Worm (Caenorhabditis elegans) whole organism, L1 larva: Measurements from ENCODE around the gene F18C5.5.

Source experiments
- C16A3.4 ChIP-seq: fragments of 150-350 bp; optimal IDR thresholded peaks from 2 replicates; lab custom pipeline; 2014; ENCODE audit warnings: missing biosample characterization, missing genetic modification characterization
- ama-1 ChIP-seq: fragments of 150-350 bp; optimal IDR thresholded peaks from 2 replicates; lab custom pipeline; 2014
- blmp-1 ChIP-seq: fragments of 150-350 bp; optimal IDR thresholded peaks from 2 replicates; lab custom pipeline; 2014; ENCODE audit warnings: missing biosample characterization, missing genetic modification characterization
- ceh-63 ChIP-seq: fragments of 200-800 bp; sonication (Bioruptor generic); optimal IDR thresholded peaks from 2 replicates; lab custom pipeline; 2018; ENCODE audit warnings: mild to moderate bottlenecking, missing genetic modification characterization, missing compliant biosample characterization
- ceh-8 ChIP-seq: fragments of 200-800 bp; sonication (Bioruptor generic); optimal IDR thresholded peaks from 2 replicates; lab custom pipeline; 2018; ENCODE audit warnings: mild to moderate bottlenecking, missing genetic modification characterization, moderate library complexity, missing compliant biosample characterization
- dsc-1 ChIP-seq: sonication (generic microtip); optimal IDR thresholded peaks from 2 replicates; lab custom pipeline; 2016; ENCODE audit warnings: mild to moderate bottlenecking, missing genetic modification characterization, missing compliant biosample characterization
- efl-1 ChIP-seq, 4 experiments: fragments of 150-350 bp; optimal IDR thresholded peaks in 3 of 4; peaks in 1 of 4; 1 replicate in 1 of 4; 2 replicates in 3 of 4; lab custom pipeline; 2014; ENCODE audit warnings: missing biosample characterization in 2 of 4, missing genetic modification characterization in 2 of 4, missing genetic modification reagents in 2 of 4
- efl-3 ChIP-seq: fragments of 200-800 bp; sonication (Bioruptor generic); optimal IDR thresholded peaks from 2 replicates; lab custom pipeline; 2018; ENCODE audit warnings: mild to moderate bottlenecking, missing genetic modification characterization, missing compliant biosample characterization
- egl-13 ChIP-seq: sonication (generic microtip); optimal IDR thresholded peaks from 2 replicates; lab custom pipeline; 2016; ENCODE audit warnings: missing genotype, missing genetic modification reagents, missing genetic modification characterization, missing compliant biosample characterization
- egl-27 ChIP-seq, 2 experiments: fragments of 150-350 bp in 1 of 2; sonication (generic microtip); optimal IDR thresholded peaks; 3 replicates each; lab custom pipeline; 2017 to 2018; ENCODE audit warnings: missing biosample characterization in 2 of 2, missing genetic modification characterization in 2 of 2, missing genetic modification reagents in 2 of 2
- elt-3 ChIP-seq, 6 experiments: fragments of 150-350 bp in 1 of 6; sonication (generic microtip); optimal IDR thresholded peaks; 2 replicates each; lab custom pipeline; 2017 to 2018; ENCODE audit warnings: missing biosample characterization in 6 of 6, missing genetic modification characterization in 6 of 6, inconsistent platforms in 1 of 6
- fkh-10 ChIP-seq: sonication (generic microtip); optimal IDR thresholded peaks from 2 replicates; lab custom pipeline; 2017; ENCODE audit warnings: missing biosample characterization, missing genetic modification reagents, missing genetic modification characterization
- fos-1 ChIP-seq: fragments of 150-350 bp; optimal IDR thresholded peaks from 2 replicates; lab custom pipeline; 2014; ENCODE audit warnings: missing biosample characterization, missing genetic modification characterization
- grh-1 ChIP-seq: fragments of 200-800 bp; sonication (Bioruptor generic); IDR thresholded peaks from 2 replicates; pipeline ENCODE4 v1.3.6; 2022; ENCODE audit warnings: missing genetic modification reagents, missing genetic modification characterization, missing compliant biosample characterization
- hlh-4 ChIP-seq: sonication (generic microtip); optimal IDR thresholded peaks from 2 replicates; lab custom pipeline; 2016; ENCODE audit warnings: mild to moderate bottlenecking, missing genetic modification characterization, missing compliant biosample characterization
- irx-1 ChIP-seq: sonication (generic microtip); optimal IDR thresholded peaks from 2 replicates; lab custom pipeline; 2016; ENCODE audit warnings: missing genetic modification characterization, missing compliant biosample characterization
- lin-13 ChIP-seq: fragments of 150-350 bp; optimal IDR thresholded peaks from 2 replicates; lab custom pipeline; 2014; ENCODE audit warnings: missing biosample characterization, missing genetic modification reagents, missing genetic modification characterization
- lin-14 ChIP-seq: fragments of 200-800 bp; sonication (Bioruptor generic); optimal IDR thresholded peaks from 2 replicates; lab custom pipeline; 2018; ENCODE audit warnings: mild to moderate bottlenecking, missing genetic modification characterization, moderate library complexity, missing compliant biosample characterization
- lin-15B ChIP-seq: fragments of 150-350 bp; sonication (generic microtip); optimal IDR thresholded peaks from 3 replicates; lab custom pipeline; 2014; ENCODE audit warnings: missing biosample characterization, missing genetic modification characterization
- lsy-2 ChIP-seq, 2 experiments: fragments of 150-350 bp; optimal IDR thresholded peaks; 2 replicates each; lab custom pipeline; 2014; ENCODE audit warnings: missing biosample characterization in 2 of 2, missing genetic modification characterization in 2 of 2
- mab-9 ChIP-seq: fragments of 200-800 bp; sonication (Bioruptor generic); IDR thresholded peaks from 2 replicates; pipeline ENCODE4 v1.3.6; 2022; ENCODE audit warnings: missing genetic modification reagents, missing genetic modification characterization, missing compliant biosample characterization
- mef-2 ChIP-seq: fragments of 150-350 bp; optimal IDR thresholded peaks from 2 replicates; lab custom pipeline; 2014; ENCODE audit warnings: missing biosample characterization, missing genetic modification characterization
- nhr-11 ChIP-seq: fragments of 150-350 bp; optimal IDR thresholded peaks from 2 replicates; lab custom pipeline; 2014; ENCODE audit warnings: missing biosample characterization, missing genetic modification characterization
- nhr-12 ChIP-seq: sonication (generic microtip); optimal IDR thresholded peaks from 2 replicates; lab custom pipeline; 2017; ENCODE audit warnings: missing biosample characterization, missing genetic modification characterization
- nhr-19 ChIP-seq: fragments of 200-800 bp; sonication (Bioruptor generic); conservative IDR thresholded peaks from 2 replicates; pipeline ENCODE4 v1.3.6; 2022; ENCODE audit warnings: missing genetic modification characterization, missing compliant biosample characterization
- nhr-28 ChIP-seq: fragments of 150-350 bp; optimal IDR thresholded peaks from 2 replicates; lab custom pipeline; 2014; ENCODE audit warnings: missing biosample characterization, missing genetic modification characterization
- nhr-71 ChIP-seq: sonication (generic microtip); optimal IDR thresholded peaks from 2 replicates; lab custom pipeline; 2016; ENCODE audit warnings: mild to moderate bottlenecking, missing genetic modification characterization, moderate library complexity, missing compliant biosample characterization
- nhr-84 ChIP-seq: sonication (generic microtip); optimal IDR thresholded peaks from 2 replicates; lab custom pipeline; 2017; ENCODE audit warnings: missing biosample characterization, missing genetic modification characterization
- nhr-85 ChIP-seq: sonication (generic microtip); peaks from one replicate; lab custom pipeline; 2016; ENCODE audit warnings: missing genetic modification characterization, inconsistent platforms, missing compliant biosample characterization
- nhr-90 ChIP-seq: sonication (generic microtip); optimal IDR thresholded peaks from 2 replicates; lab custom pipeline; 2016; ENCODE audit warnings: mild to moderate bottlenecking, missing genetic modification characterization, missing compliant biosample characterization; ENCODE audit not compliant: poor library complexity
- pag-3 ChIP-seq: sonication (generic microtip); optimal IDR thresholded peaks from 2 replicates; lab custom pipeline; 2017; ENCODE audit warnings: missing genetic modification characterization, mild to moderate bottlenecking, missing compliant biosample characterization, antibody characterized with exemption, borderline replicate concordance; ENCODE audit not compliant: insufficient read depth
- pax-3 ChIP-seq: fragments of 200-800 bp; sonication (Bioruptor generic); optimal IDR thresholded peaks from 2 replicates; lab custom pipeline; 2018; ENCODE audit warnings: mild to moderate bottlenecking, missing genetic modification characterization, moderate library complexity, missing compliant biosample characterization
- pqm-1 ChIP-seq: sonication (generic microtip); optimal IDR thresholded peaks from 3 replicates; lab custom pipeline; 2017; ENCODE audit warnings: missing biosample characterization, missing genetic modification characterization
- snpc-4 ChIP-seq: fragments of 150-350 bp; optimal IDR thresholded peaks from 2 replicates; lab custom pipeline; 2014; ENCODE audit warnings: missing biosample characterization, missing genetic modification characterization
- sup-37 ChIP-seq: fragments of 200-800 bp; sonication (Bioruptor generic); optimal IDR thresholded peaks from 2 replicates; lab custom pipeline; 2018; ENCODE audit warnings: mild to moderate bottlenecking, missing genetic modification characterization, missing compliant biosample characterization
- swsn-7 ChIP-seq: sonication (generic microtip); optimal IDR thresholded peaks from 2 replicates; lab custom pipeline; 2016; ENCODE audit warnings: missing genetic modification characterization, missing compliant biosample characterization
- unc-30 ChIP-seq: sonication (generic microtip); optimal IDR thresholded peaks from 2 replicates; lab custom pipeline; 2017; ENCODE audit warnings: missing biosample characterization, missing genetic modification characterization
- unc-86 ChIP-seq: sonication (generic microtip); optimal IDR thresholded peaks from 2 replicates; lab custom pipeline; 2016; ENCODE audit warnings: missing genetic modification characterization, missing compliant biosample characterization
- unc-98 ChIP-seq: fragments of 200-800 bp; sonication (Bioruptor generic); IDR thresholded peaks from 2 replicates; pipeline ENCODE4 v1.3.6; 2022; ENCODE audit warnings: missing genetic modification characterization, missing compliant biosample characterization
- xbp-1 ChIP-seq: sonication (generic microtip); optimal IDR thresholded peaks from 2 replicates; lab custom pipeline; 2016; ENCODE audit warnings: missing genetic modification characterization, missing compliant biosample characterization
- zag-1 ChIP-seq: fragments of 150-350 bp; optimal IDR thresholded peaks from 2 replicates; lab custom pipeline; 2014; ENCODE audit warnings: missing biosample characterization, missing genetic modification characterization
- ztf-11 ChIP-seq, 2 experiments: sonication (generic microtip); optimal IDR thresholded peaks; 2 replicates each; lab custom pipeline; 2016 to 2017; ENCODE audit warnings: missing genetic modification characterization in 2 of 2, missing biosample characterization in 1 of 2, missing compliant biosample characterization in 1 of 2
- ztf-4 ChIP-seq: fragments of 150-350 bp; optimal IDR thresholded peaks from 2 replicates; lab custom pipeline; 2014; ENCODE audit warnings: missing biosample characterization, missing genetic modification characterization

The F18C5.5 gene

DNA sequence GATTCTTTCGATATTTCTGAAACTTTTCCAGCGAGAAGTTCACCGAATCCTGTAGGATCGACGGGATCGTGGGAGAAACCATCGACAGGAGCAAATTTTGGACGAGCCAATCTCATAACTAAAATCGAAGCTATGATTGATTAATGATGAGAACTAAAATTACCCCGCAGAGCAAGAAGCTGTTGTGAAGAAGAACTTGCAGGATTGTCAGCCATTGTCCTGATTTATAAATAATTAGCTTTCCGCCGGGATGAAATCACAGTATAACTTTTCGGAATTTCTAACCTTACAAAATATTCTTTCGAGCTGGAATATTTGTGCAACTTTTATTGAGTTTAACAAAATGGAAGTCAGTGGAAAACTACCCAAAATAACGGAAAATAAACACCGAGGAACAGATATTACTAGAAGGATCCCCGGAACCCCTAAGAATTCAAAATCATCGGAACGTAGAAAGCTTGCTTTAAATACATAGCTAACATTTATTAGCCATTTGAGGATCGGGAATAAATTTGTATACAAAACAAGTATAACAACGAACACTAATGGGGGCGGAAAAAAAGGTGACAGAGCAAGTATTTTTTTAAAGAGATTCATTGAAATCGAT, 20.8 kb upstream of the F18C5.5 start, which contains the start of gene C56C10.7 (continued):
- TF ChIP-seq swsn-7 (tag; lab: Kevin White, UChicago) (no peak), fkh-10 (no peak), nhr-28 (tag; lab: Kevin White, UChicago) (no peak), nhr-12 (tag; lab: Kevin White, UChicago) (no peak), efl-3 (GFP tag; lab: Kevin White, UChicago) (no peak), unc-98 (GFP tag; lab: Robert Waterston, UW) (no peak), egl-27 (tag; optimal IDR thresholded peaks at IDR 0.05; lab: Kevin White, UChicago) (no peak)

DNA sequence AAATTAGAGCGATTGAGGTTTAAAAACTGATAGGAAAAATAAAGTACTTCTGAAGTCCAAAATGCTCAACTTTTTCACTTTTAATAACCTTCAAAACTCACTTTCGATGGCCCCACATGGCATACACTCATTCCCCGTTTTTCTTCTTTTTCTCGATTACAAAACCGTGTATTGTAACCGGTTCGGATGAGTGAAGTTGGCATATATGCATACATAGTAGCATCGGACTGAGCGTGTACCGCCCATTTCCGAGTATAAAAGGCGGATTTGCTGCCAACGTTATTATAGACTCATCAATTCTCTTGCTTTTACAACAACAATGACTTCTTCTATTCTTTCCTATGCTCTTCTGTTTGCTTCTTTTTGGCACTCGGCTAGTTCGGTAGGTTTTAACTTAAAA, 16.2 kb upstream of the F18C5.5 start, which contains the start of gene C56C10.4:
C56C10.4 (plus strand) TSS at position 301 of the 400 bp plus-strand sequence.
- no peak for TF ChIP-seq hlh-4 (tag; lab: Kevin White, UChicago)
- no peak for TF ChIP-seq ceh-63 (GFP tag; lab: Kevin White, UChicago)
- TF ChIP-seq ceh-8 = no peak
- TF ChIP-seq pag-3 (tag; lab: Kevin White, UChicago) = no peak
- TF ChIP-seq nhr-84 (tag; lab: Kevin White, UChicago) = no peak
- no peak for TF ChIP-seq unc-86 (tag; lab: Kevin White, UChicago)
- no peak for TF ChIP-seq pax-3 (tag; lab: Kevin White, UChicago)
- TF ChIP-seq grh-1 = no peak
- TF ChIP-seq ztf-11 (tag; optimal IDR thresholded peaks at IDR 0.05; lab: Kevin White, UChicago) = no peak
- no peak for TF ChIP-seq irx-1 (tag; lab: Kevin White, UChicago)
- no peak for TF ChIP-seq dsc-1 (tag; lab: Kevin White, UChicago)
- TF ChIP-seq elt-3 (tag; optimal IDR thresholded peaks at IDR 0.05; lab: Kevin White, UChicago) = no peak
- no peak for TF ChIP-seq zag-1
- TF ChIP-seq nhr-11 (tag; lab: Kevin White, UChicago) = no peak

DNA sequence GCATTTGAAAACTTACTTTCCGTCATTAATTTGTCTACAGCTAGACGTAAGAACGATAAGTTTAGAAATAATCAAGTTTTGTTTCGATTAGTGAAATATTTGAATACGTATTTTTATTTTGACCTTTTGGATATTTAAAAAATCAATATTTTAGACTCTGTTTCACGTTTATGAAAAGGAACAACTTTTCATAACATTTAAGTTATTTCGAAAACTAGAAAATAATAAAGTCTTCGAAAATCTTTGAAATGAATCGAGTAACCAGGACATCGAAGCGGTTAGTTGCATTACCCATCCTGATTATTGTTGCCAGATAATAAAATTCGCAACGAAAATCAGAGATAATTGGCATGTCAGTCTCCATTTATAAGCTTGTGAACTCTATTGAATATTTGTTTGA, 14.7 kb upstream of the F18C5.5 start, which contains the start of gene C56C10.6:
C56C10.6 (minus strand) TSS at position 101 of the 400 bp plus-strand sequence.
- TF ChIP-seq lin-13 (GFP tag; lab: Kevin White, UChicago) (no peak), unc-86 (tag; lab: Kevin White, UChicago) (no peak), efl-1 (optimal IDR thresholded peaks at IDR 0.05; lab: Kevin White, UChicago) (no peak), efl-1 (GFP tag; optimal IDR thresholded peaks at IDR 0.05 in 1 of 2; lab: Kevin White, UChicago) (peak in 1 of 2 experiments; percentile 28)

DNA sequence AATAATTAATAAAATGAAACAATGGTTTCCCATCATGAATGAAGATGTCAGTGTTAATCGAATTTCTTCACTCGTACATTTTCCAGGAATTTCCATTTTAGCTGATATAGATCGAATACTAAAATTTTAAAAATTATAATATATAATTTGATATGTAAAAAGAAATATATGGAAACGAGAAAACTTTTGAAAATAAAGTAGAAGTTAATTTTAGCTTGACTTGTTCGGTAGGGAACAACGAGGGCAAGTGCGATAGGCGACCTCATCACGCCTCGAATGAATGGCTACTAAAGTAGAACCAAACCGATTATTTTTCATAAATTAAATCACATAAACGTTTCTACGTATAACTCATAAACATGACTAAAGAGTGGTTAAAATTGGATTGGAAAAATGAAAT, 11.8 kb upstream of the F18C5.5 start, which contains the start of gene sra-31:
sra-31 (minus strand) TSS at position 101 of the 400 bp plus-strand sequence.
- TF ChIP-seq lin-15B (tag; lab: Kevin White, UChicago) (no peak), pqm-1 (tag; lab: Kevin White, UChicago) (no peak), lin-14 (no peak), nhr-85 (tag; lab: Kevin White, UChicago) (no peak), blmp-1 (no peak)

DNA sequence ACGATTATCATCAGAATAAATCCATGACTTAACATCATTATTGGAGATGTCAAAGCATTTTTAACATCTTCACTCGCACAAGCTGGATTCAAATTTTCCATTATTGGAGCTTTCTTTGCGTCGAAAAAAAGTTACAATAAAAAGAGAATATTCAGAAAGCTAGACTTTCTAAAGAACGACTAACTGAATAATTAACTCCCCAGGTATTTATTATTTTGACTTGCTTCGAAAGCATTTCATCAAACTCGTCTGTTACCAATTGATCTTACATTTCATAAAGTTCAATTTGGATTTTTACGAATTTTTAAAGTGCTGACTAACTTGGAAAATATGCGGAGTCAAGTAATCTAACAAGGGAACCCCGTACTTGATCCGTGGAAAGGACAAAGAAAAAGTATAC, 9.1 kb upstream of the F18C5.5 start, which contains the start of gene sra-29:
sra-29 (minus strand) TSS at position 101 of the 400 bp plus-strand sequence.
- TF ChIP-seq sup-37 (GFP tag; lab: Kevin White, UChicago) (no peak), ama-1 (lab: Kevin White, UChicago) (no peak), xbp-1 (tag; lab: Kevin White, UChicago) (no peak), fos-1 (tag; lab: Kevin White, UChicago) (no peak), pax-3 (tag; lab: Kevin White, UChicago) (no peak), dsc-1 (tag; lab: Kevin White, UChicago) (no peak), ztf-4 (tag; lab: Kevin White, UChicago) (no peak), snpc-4 (no peak), mab-9 (GFP tag; lab: Robert Waterston, UW) (no peak), nhr-90 (no peak), unc-30 (tag; lab: Kevin White, UChicago) (no peak), pqm-1 (tag; lab: Kevin White, UChicago) (no peak), egl-13 (tag; lab: Kevin White, UChicago) (no peak), mef-2 (tag; lab: Kevin White, UChicago) (no peak), nhr-71 (tag; lab: Kevin White, UChicago) (no peak), nhr-19 (GFP tag; lab: Robert Waterston, UW) (no peak), egl-27 (tag; optimal IDR thresholded peaks at IDR 0.05; lab: Kevin White, UChicago) (no peak), lsy-2 (tag; optimal IDR thresholded peaks at IDR 0.05; lab: Kevin White, UChicago) (no peak), C16A3.4 (no peak)
